Fruit fly (Drosophila melanogaster): ENCODE data around the gene CG9555.

dm6 chr2L:8947989-8948388 lies 43.5 kb upstream of the CG9555 start:
- TF ChIP-seq Atf-2 (GFP tag; optimal IDR thresholded peaks at IDR 0.05) = no peak
- TF ChIP-seq nau (GFP tag; optimal IDR thresholded peaks at IDR 0.05) = no peak

All from whole organism, embryonic.